Worm (Caenorhabditis elegans): ENCODE data around the gene H01G02.3.

The H01G02.3 gene

ce11 chrIV:11769769-11770168 is 22.6 kb downstream of the H01G02.3 start:
- TF ChIP-seq mls-2 (tag; optimal IDR thresholded peaks at IDR 0.05) (no peak), zip-8 (tag; optimal IDR thresholded peaks at IDR 0.05) (no peak), lin-13 (tag; optimal IDR thresholded peaks at IDR 0.05) (no peak), snpc-4 (tag; optimal IDR thresholded peaks at IDR 0.05) (no peak), lin-32 (GFP tag; optimal IDR thresholded peaks at IDR 0.05) (no peak), mep-1 (tag; optimal IDR thresholded peaks at IDR 0.05) (no peak), sem-2 (GFP tag; optimal IDR thresholded peaks at IDR 0.05) (no peak), cnd-1 (tag; optimal IDR thresholded peaks at IDR 0.05) (no peak), unc-62 (GFP tag; optimal IDR thresholded peaks at IDR 0.05) (no peak), nhr-76 (tag; optimal IDR thresholded peaks at IDR 0.05) (no peak), tbx-8 (GFP tag; optimal IDR thresholded peaks at IDR 0.05) (no peak), hlh-1 (tag; optimal IDR thresholded peaks at IDR 0.05) (no peak), unc-39 (tag; optimal IDR thresholded peaks at IDR 0.05) (no peak), nhr-2 (tag; optimal IDR thresholded peaks at IDR 0.05) (no peak)

- no peak for TF ChIP-seq unc-39 (tag; optimal IDR thresholded peaks at IDR 0.05)
- TF ChIP-seq hlh-1 (tag; optimal IDR thresholded peaks at IDR 0.05): no peak
- no peak for TF ChIP-seq nhr-12 (tag; optimal IDR thresholded peaks at IDR 0.05)
- TF ChIP-seq blmp-1 (tag; optimal IDR thresholded peaks at IDR 0.05): no peak
- TF ChIP-seq mls-2 (tag; optimal IDR thresholded peaks at IDR 0.05): no peak
- no peak for TF ChIP-seq nhr-76 (tag; optimal IDR thresholded peaks at IDR 0.05)
- peak; percentile 10 for TF ChIP-seq unc-120 (tag; optimal IDR thresholded peaks at IDR 0.05; ENCODE audit: poor library complexity, severe bottlenecking)
- no peak for TF ChIP-seq tbx-8 (GFP tag; optimal IDR thresholded peaks at IDR 0.05)
- TF ChIP-seq snpc-4 (tag; optimal IDR thresholded peaks at IDR 0.05): no peak
- peak; percentile 16 for TF ChIP-seq unc-62 (GFP tag; optimal IDR thresholded peaks at IDR 0.05)
- no peak for TF ChIP-seq nhr-237 (tag; optimal IDR thresholded peaks at IDR 0.05)
- peak; percentile 94 for TF ChIP-seq ces-1 (GFP tag; optimal IDR thresholded peaks at IDR 0.05)
- no peak for TF ChIP-seq ceh-39 (tag; optimal IDR thresholded peaks at IDR 0.05)
- no peak for TF ChIP-seq lsy-2 (tag; optimal IDR thresholded peaks at IDR 0.05)
- no peak for TF ChIP-seq pha-4 (tag; optimal IDR thresholded peaks at IDR 0.05)
- TF ChIP-seq sptf-1 (tag; optimal IDR thresholded peaks at IDR 0.05): no peak
- no peak for TF ChIP-seq ztf-11 (tag; optimal IDR thresholded peaks at IDR 0.05)
These were observed 26.9 kb downstream of the H01G02.3 start for ce11 chrIV:11765507-11765906.

- TF ChIP-seq cnd-1 (tag; optimal IDR thresholded peaks at IDR 0.05) (no peak), unc-120 (tag; optimal IDR thresholded peaks at IDR 0.05; ENCODE audit: poor library complexity, severe bottlenecking) (peak; percentile 37)
These were observed 31.5 kb downstream of the H01G02.3 start, which contains the start of gene T12A7.2 for ce11 chrIV:11760700-11761459. TSS of gene T12A7.2 (minus strand) at chrIV:11761111.

ce11 chrIV:11759852-11760251 is 32.5 kb downstream of the H01G02.3 start:
- TF ChIP-seq ceh-83 (GFP tag; optimal IDR thresholded peaks at IDR 0.05): no peak
- no peak for TF ChIP-seq unc-39 (tag; optimal IDR thresholded peaks at IDR 0.05)
- no peak for TF ChIP-seq bed-3 (GFP tag; optimal IDR thresholded peaks at IDR 0.05)
- no peak for TF ChIP-seq snpc-4 (tag; optimal IDR thresholded peaks at IDR 0.05)
- TF ChIP-seq flh-1 (GFP tag; optimal IDR thresholded peaks at IDR 0.05): no peak
- TF ChIP-seq hlh-1 (tag; optimal IDR thresholded peaks at IDR 0.05): no peak
- no peak for TF ChIP-seq nhr-2 (tag; optimal IDR thresholded peaks at IDR 0.05)
- TF ChIP-seq nhr-76 (tag; optimal IDR thresholded peaks at IDR 0.05): no peak
- TF ChIP-seq sem-2 (GFP tag; optimal IDR thresholded peaks at IDR 0.05): no peak
- no peak for TF ChIP-seq nhr-237 (tag; optimal IDR thresholded peaks at IDR 0.05)
- TF ChIP-seq nhr-28 (tag; optimal IDR thresholded peaks at IDR 0.05): no peak
- TF ChIP-seq zip-8 (tag; optimal IDR thresholded peaks at IDR 0.05): no peak
- TF ChIP-seq drap-1 (GFP tag; optimal IDR thresholded peaks at IDR 0.05): no peak
- no peak for TF ChIP-seq mls-2 (tag; optimal IDR thresholded peaks at IDR 0.05)
- no peak for TF ChIP-seq ham-2 (GFP tag; optimal IDR thresholded peaks at IDR 0.05)
- no peak for TF ChIP-seq sptf-1 (tag; optimal IDR thresholded peaks at IDR 0.05)
- no peak for TF ChIP-seq M03D4.4 (tag; optimal IDR thresholded peaks at IDR 0.05)
- no peak for TF ChIP-seq lin-13 (tag; optimal IDR thresholded peaks at IDR 0.05)
- no peak for TF ChIP-seq elt-3 (tag; optimal IDR thresholded peaks at IDR 0.05)
- TF ChIP-seq tbx-8 (GFP tag; optimal IDR thresholded peaks at IDR 0.05): no peak
